Fruit fly (Drosophila melanogaster): ENCODE data around the gene CG6569.

CG6569 gene

dm6 chr3R:21848987-21849442 is 18.7 kb downstream of the CG6569 start:
- TF ChIP-seq CG8478 (optimal IDR thresholded peaks at IDR 0.05) (no peak), EcR (GFP tag; optimal IDR thresholded peaks at IDR 0.05) (no peak), psq (optimal IDR thresholded peaks at IDR 0.05) (no peak), usp (GFP tag; optimal IDR thresholded peaks at IDR 0.05) (no peak), Dll (optimal IDR thresholded peaks at IDR 0.05) (no peak), pan (optimal IDR thresholded peaks at IDR 0.05) (no peak)

dm6 chr3R:21848271-21848670 is 19.4 kb downstream of the CG6569 start:
- TF ChIP-seq usp (GFP tag; optimal IDR thresholded peaks at IDR 0.05) (no peak), CG8478 (optimal IDR thresholded peaks at IDR 0.05) (no peak), pan (optimal IDR thresholded peaks at IDR 0.05) (no peak)

DNA sequence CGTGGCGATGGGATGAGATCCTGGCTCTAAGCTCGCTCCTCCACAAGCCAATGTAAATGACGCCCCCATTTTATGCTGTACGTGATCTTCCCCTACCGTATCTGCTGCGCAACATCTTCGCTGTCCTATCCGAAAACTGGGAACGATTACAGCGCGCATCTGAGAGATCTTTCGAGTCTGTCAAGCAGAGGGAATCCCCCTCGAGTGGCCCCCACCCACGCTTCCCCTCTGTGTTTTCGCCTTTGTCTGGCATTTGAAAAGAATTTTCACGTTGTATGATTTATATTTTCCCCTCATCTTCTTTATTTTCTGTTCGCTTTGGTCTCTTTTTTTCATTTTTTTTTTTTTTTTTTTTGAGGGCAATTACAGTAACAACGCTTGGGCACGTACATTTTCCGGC is 20.3 kb downstream of the CG6569 start:
- TF ChIP-seq pan (optimal IDR thresholded peaks at IDR 0.05) (no peak), Dll (optimal IDR thresholded peaks at IDR 0.05) (no peak), usp (GFP tag; optimal IDR thresholded peaks at IDR 0.05) (no peak), CG8478 (optimal IDR thresholded peaks at IDR 0.05) (no peak), EcR (GFP tag; optimal IDR thresholded peaks at IDR 0.05) (no peak)

dm6 chr3R:21846559-21846958 is 21.2 kb downstream of the CG6569 start, which contains the start of gene Gr93d:
TSS of gene Gr93d (minus strand) at chr3R:21846659.
- TF ChIP-seq Dll (optimal IDR thresholded peaks at IDR 0.05) (no peak), psq (optimal IDR thresholded peaks at IDR 0.05) (no peak)

dm6 chr3R:21845165-21845564 is 22.6 kb downstream of the CG6569 start, which contains the start of gene Gr93c:
TSS of gene Gr93c (minus strand) at chr3R:21845265.
- TF ChIP-seq usp (GFP tag; optimal IDR thresholded peaks at IDR 0.05): no peak
- TF ChIP-seq EcR (GFP tag; optimal IDR thresholded peaks at IDR 0.05): no peak
- no peak for TF ChIP-seq Dll (optimal IDR thresholded peaks at IDR 0.05)
- no peak for TF ChIP-seq psq (optimal IDR thresholded peaks at IDR 0.05)
- TF ChIP-seq pan (optimal IDR thresholded peaks at IDR 0.05): no peak
- no peak for TF ChIP-seq CG8478 (optimal IDR thresholded peaks at IDR 0.05)

DNA sequence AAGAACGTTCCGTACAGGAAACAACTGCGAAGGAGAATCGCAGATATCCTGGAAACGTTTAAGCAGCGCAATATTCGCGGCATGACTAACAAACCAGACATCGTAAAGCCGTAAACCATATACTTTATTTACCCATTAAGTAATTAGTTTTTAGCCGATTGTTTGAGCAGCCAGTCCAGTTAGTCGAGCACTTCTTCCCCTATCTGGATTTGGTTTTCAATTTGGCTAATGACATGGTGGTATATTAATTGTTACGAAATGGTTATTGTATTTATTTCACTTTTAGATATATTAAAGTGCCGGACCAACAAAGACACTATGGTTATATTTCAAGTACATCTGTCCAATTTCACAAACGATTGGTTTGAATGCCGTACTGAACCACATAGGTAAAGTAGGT is 24.1 kb downstream of the CG6569 start, which contains the start of gene Gr93b:
Gene Gr93b, minus strand, starts transcription at position 101 of the 400 bp plus-strand sequence.
- TF ChIP-seq pan (optimal IDR thresholded peaks at IDR 0.05) (no peak), EcR (GFP tag; optimal IDR thresholded peaks at IDR 0.05) (no peak), psq (optimal IDR thresholded peaks at IDR 0.05) (no peak), usp (GFP tag; optimal IDR thresholded peaks at IDR 0.05) (no peak), CG8478 (optimal IDR thresholded peaks at IDR 0.05) (no peak), Dll (optimal IDR thresholded peaks at IDR 0.05) (no peak)

DNA sequence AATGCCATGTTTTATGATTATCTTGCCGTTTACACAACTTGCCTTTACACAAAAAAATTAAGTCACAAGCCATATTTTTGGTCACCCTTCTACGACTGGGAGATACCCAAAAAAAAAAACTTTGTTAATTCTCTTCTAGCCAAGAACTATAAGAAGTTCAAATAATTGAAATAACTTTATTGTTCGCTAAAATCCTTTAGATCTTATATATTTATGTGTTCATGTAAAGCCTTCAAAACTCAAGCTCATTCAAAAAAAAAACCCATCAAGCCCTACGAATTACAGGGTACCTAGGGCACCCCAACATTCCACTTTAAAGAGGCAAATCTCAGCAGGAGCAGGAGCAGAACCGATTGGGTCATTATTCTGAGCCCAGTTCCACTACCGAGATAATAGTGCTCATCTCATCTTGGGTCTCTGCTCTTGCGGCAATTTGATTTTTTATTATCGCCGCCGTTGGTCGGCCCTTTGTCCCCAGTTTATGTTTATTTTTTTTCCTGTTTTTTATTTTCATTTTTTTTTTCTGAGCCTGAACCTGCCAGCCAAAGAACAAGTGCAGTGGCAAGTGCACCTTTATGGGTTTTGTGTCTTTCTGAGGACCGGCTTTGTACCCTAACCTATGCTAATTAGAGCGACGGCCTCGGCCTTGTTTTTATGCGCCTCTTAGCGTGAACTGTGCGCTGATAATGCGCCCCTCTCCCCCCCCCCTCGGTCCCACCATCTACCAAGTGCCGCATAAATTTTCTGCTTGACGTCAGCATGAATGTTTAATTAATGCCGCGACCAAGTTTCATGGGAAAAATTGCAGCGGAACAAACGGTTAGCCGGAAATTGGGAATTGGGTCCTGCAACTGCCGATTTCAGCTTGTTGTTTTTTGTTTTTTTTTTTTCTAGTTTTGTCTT is 26.0 kb downstream of the CG6569 start:
- TF ChIP-seq usp (GFP tag; optimal IDR thresholded peaks at IDR 0.05) (no peak), CG8478 (optimal IDR thresholded peaks at IDR 0.05) (no peak), psq (optimal IDR thresholded peaks at IDR 0.05) (no peak), pan (optimal IDR thresholded peaks at IDR 0.05) (no peak), EcR (GFP tag; optimal IDR thresholded peaks at IDR 0.05) (no peak)

- TF ChIP-seq Dll (optimal IDR thresholded peaks at IDR 0.05) (no peak), usp (GFP tag; optimal IDR thresholded peaks at IDR 0.05) (no peak), psq (optimal IDR thresholded peaks at IDR 0.05) (no peak), pan (optimal IDR thresholded peaks at IDR 0.05) (no peak), EcR (GFP tag; optimal IDR thresholded peaks at IDR 0.05) (no peak), CG8478 (optimal IDR thresholded peaks at IDR 0.05) (no peak)
Observed at dm6 chr3R:21840432-21840831, 27.3 kb downstream of the CG6569 start.

- no peak for TF ChIP-seq pan (optimal IDR thresholded peaks at IDR 0.05)
- TF ChIP-seq EcR (GFP tag; optimal IDR thresholded peaks at IDR 0.05): no peak
- TF ChIP-seq CG8478 (optimal IDR thresholded peaks at IDR 0.05): no peak
- no peak for TF ChIP-seq psq (optimal IDR thresholded peaks at IDR 0.05)
- TF ChIP-seq usp (GFP tag; optimal IDR thresholded peaks at IDR 0.05): no peak
- no peak for TF ChIP-seq Dll (optimal IDR thresholded peaks at IDR 0.05)
Observed at dm6 chr3R:21839636-21840035, 28.1 kb downstream of the CG6569 start.

dm6 chr3R:21838505-21838956 is 29.2 kb downstream of the CG6569 start:
- TF ChIP-seq Dll (optimal IDR thresholded peaks at IDR 0.05) (no peak), EcR (GFP tag; optimal IDR thresholded peaks at IDR 0.05) (no peak), usp (GFP tag; optimal IDR thresholded peaks at IDR 0.05) (no peak), CG8478 (optimal IDR thresholded peaks at IDR 0.05) (no peak), pan (optimal IDR thresholded peaks at IDR 0.05) (no peak), psq (optimal IDR thresholded peaks at IDR 0.05) (no peak)

DNA sequence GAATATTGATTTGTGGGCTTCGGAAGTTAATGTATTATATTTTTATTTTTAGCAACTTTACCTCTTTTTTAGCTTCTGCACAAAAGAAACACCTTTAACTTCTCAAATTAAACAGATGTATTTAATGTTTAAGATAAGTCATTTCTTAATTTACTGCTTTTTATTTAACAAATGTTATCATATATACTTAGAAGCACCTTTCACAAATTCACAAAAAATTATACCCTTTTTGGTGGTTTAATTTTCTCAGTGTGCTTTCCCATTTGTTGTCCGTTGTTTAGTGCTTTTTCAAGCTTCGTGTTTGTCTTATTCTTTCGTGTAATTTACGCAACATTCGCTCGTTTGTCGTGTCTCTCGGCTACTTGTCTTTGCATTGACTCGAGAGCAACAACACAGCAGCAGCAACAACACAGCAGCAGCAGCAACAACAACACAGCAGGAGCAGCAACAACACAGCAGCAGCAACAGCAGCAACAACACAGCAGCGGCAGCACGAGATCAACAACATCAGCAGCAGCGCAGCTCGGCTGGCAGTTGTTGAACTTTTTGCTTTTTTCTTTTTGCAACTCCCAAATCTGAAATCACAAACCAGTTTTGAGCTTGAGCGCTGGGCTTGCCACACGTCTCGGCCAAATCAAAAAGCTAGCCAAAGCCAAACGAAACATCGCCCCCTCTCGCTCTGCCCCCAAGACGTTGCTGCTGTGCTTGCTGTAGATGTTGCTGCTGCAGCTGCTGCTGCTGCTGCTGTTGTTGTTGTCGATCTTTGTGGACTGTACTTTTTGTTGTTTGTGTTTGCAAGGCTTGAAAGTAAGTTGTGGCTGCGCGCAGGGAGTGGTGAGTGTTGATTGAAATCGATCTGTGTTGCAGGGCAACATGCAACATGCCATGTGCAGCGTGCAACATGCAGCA is 30.4 kb downstream of the CG6569 start:
- TF ChIP-seq CG8478 (optimal IDR thresholded peaks at IDR 0.05) (no peak), EcR (GFP tag; optimal IDR thresholded peaks at IDR 0.05) (peak in 1 of 2 experiments; percentile 89)

- no peak for TF ChIP-seq CG8478 (optimal IDR thresholded peaks at IDR 0.05)
- no peak for TF ChIP-seq pan (optimal IDR thresholded peaks at IDR 0.05)
- TF ChIP-seq psq (optimal IDR thresholded peaks at IDR 0.05): no peak
- TF ChIP-seq usp (GFP tag; optimal IDR thresholded peaks at IDR 0.05): no peak
- TF ChIP-seq EcR (GFP tag; optimal IDR thresholded peaks at IDR 0.05): no peak
- no peak for TF ChIP-seq Dll (optimal IDR thresholded peaks at IDR 0.05)
Observed at dm6 chr3R:21836614-21837013, 31.1 kb downstream of the CG6569 start.
